Fruit fly (Drosophila melanogaster) whole organism, embryonic: ENCODE data around the gene CG43094.

Source experiments
- Asciz ChIP-seq: fragments of 200-800 bp; sonication (Bioruptor generic); optimal IDR thresholded peaks from 2 replicates; lab custom pipeline; 2017; ENCODE audit warnings: missing biosample characterization, mild to moderate bottlenecking, missing genetic modification characterization, missing genetic modification reagents
- CG10147 ChIP-seq: fragments of 200-800 bp; sonication (Bioruptor generic); optimal IDR thresholded peaks from 2 replicates; lab custom pipeline; 2019; ENCODE audit warnings: missing biosample characterization, mild to moderate bottlenecking, missing genetic modification characterization, moderate library complexity
- CG11085 ChIP-seq: fragments of 200-800 bp; sonication (Bioruptor generic); IDR thresholded peaks from 2 replicates; pipeline ENCODE4 v1.3.6; 2022; ENCODE audit warnings: missing biosample characterization, missing genetic modification characterization
- CG11456 ChIP-seq: fragments of 200-800 bp; sonication (Bioruptor generic); IDR thresholded peaks from 3 replicates; pipeline ENCODE4 v1.3.6; 2022; ENCODE audit warnings: missing biosample characterization, missing genetic modification characterization
- CG12155 ChIP-seq: fragments of 200-800 bp; sonication (Bioruptor generic); optimal IDR thresholded peaks from 3 replicates; lab custom pipeline; 2016; ENCODE audit warnings: missing biosample characterization, missing genetic modification characterization
- CG12219 ChIP-seq: fragments of 200-800 bp; sonication (Bioruptor generic); optimal IDR thresholded peaks from 3 replicates; lab custom pipeline; 2018; ENCODE audit warnings: missing biosample characterization, mild to moderate bottlenecking, missing genetic modification characterization
- CG12659 ChIP-seq: fragments of 200-800 bp; sonication (Bioruptor generic); optimal IDR thresholded peaks from 3 replicates; lab custom pipeline; 2017; ENCODE audit warnings: mild to moderate bottlenecking, missing biosample characterization, missing genetic modification reagents, missing genetic modification characterization
- CG12769 ChIP-seq: fragments of 200-800 bp; sonication (Bioruptor generic); optimal IDR thresholded peaks from 2 replicates; lab custom pipeline; 2019; ENCODE audit warnings: missing biosample characterization, mild to moderate bottlenecking, missing genetic modification characterization, moderate library complexity
- CG12942 ChIP-seq: fragments of 200-800 bp; sonication (Bioruptor generic); optimal IDR thresholded peaks from 3 replicates; lab custom pipeline; 2016; ENCODE audit warnings: missing biosample characterization, missing genetic modification characterization
- CG13296 ChIP-seq: fragments of 200-800 bp; sonication (Bioruptor generic); optimal IDR thresholded peaks from 3 replicates; lab custom pipeline; 2018; ENCODE audit warnings: missing biosample characterization, mild to moderate bottlenecking, missing genetic modification characterization
- CG15073 ChIP-seq: fragments of 200-800 bp; sonication (Bioruptor generic); optimal IDR thresholded peaks from 2 replicates; lab custom pipeline; 2016; ENCODE audit warnings: missing biosample characterization, missing genetic modification characterization
- CG2116 ChIP-seq: fragments of 200-800 bp; sonication (Bioruptor generic); optimal IDR thresholded peaks from 3 replicates; lab custom pipeline; 2018; ENCODE audit warnings: missing biosample characterization, mild to moderate bottlenecking, missing genetic modification characterization
- CG30020 ChIP-seq: fragments of 200-800 bp; optimal IDR thresholded peaks from 2 replicates; lab custom pipeline; 2019; ENCODE audit warnings: missing biosample characterization, mild to moderate bottlenecking, missing genetic modification characterization, moderate library complexity
- CG30431 ChIP-seq: fragments of 200-800 bp; sonication (Bioruptor generic); optimal IDR thresholded peaks from 2 replicates; lab custom pipeline; 2017; ENCODE audit warnings: missing biosample characterization, missing genetic modification characterization
- CG3065 ChIP-seq: fragments of 200-800 bp; sonication (Bioruptor generic); optimal IDR thresholded peaks from 2 replicates; lab custom pipeline; 2016; ENCODE audit warnings: missing biosample characterization, missing genetic modification characterization
- CG3726 ChIP-seq: fragments of 200-800 bp; sonication (Bioruptor generic); IDR thresholded peaks from 3 replicates; pipeline ENCODE4, ENCODE4 v1.3.6; 2022; ENCODE audit warnings: missing biosample characterization, missing genetic modification characterization
- CG4617 ChIP-seq: fragments of 200-800 bp; sonication (Bioruptor generic); optimal IDR thresholded peaks from 3 replicates; lab custom pipeline; 2016; ENCODE audit warnings: missing biosample characterization, missing genetic modification characterization, borderline replicate concordance
- CG4854 ChIP-seq: fragments of 200-800 bp; sonication (Bioruptor generic); optimal IDR thresholded peaks from 2 replicates; lab custom pipeline; 2016; ENCODE audit warnings: missing biosample characterization, missing genetic modification characterization, inconsistent platforms
- CG6654 ChIP-seq: fragments of 200-800 bp; sonication (Bioruptor generic); optimal IDR thresholded peaks from 2 replicates; lab custom pipeline; 2017; ENCODE audit warnings: missing biosample characterization, mild to moderate bottlenecking, missing genetic modification characterization
- CG6683 ChIP-seq: fragments of 200-800 bp; sonication (Bioruptor generic); optimal IDR thresholded peaks from 2 replicates; lab custom pipeline; 2017; ENCODE audit warnings: missing biosample characterization, mild to moderate bottlenecking, missing genetic modification characterization, missing genetic modification reagents
- CG6854 ChIP-seq: fragments of 200-800 bp; sonication (Bioruptor generic); optimal IDR thresholded peaks from 3 replicates; lab custom pipeline; 2017; ENCODE audit warnings: missing biosample characterization, mild to moderate bottlenecking, missing genetic modification characterization
- D ChIP-seq, 2 experiments: fragments of 200-800 bp in 1 of 2; fragments of >200 bp in 1 of 2; sonication (Bioruptor generic) in 1 of 2; optimal IDR thresholded peaks; 2 replicates in 1 of 2; 3 replicates in 1 of 2; lab custom pipeline; 2017; ENCODE audit warnings: mild to moderate bottlenecking in 1 of 2, missing biosample characterization in 1 of 2, missing genetic modification characterization in 1 of 2, missing genetic modification reagents in 1 of 2
- Dll ChIP-seq: fragments of 200-800 bp; sonication (Bioruptor generic); IDR thresholded peaks from 4 replicates; pipeline ENCODE4 v1.3.6; 2022; ENCODE audit warnings: missing biosample characterization, missing genetic modification characterization; ENCODE audit not compliant: partially characterized antibody
- Dp ChIP-seq: fragments of 200-800 bp; sonication (Bioruptor generic); optimal IDR thresholded peaks from 2 replicates; lab custom pipeline; 2018; ENCODE audit warnings: missing biosample characterization, mild to moderate bottlenecking, missing genetic modification characterization, moderate library complexity
- Hsf ChIP-seq: fragments of 200-800 bp; sonication (Bioruptor generic); optimal IDR thresholded peaks from 3 replicates; lab custom pipeline; 2016; ENCODE audit warnings: missing biosample characterization, missing genetic modification characterization
- Lhr ChIP-seq: fragments of 200-800 bp; sonication (Bioruptor generic); optimal IDR thresholded peaks from 3 replicates; lab custom pipeline; 2017; ENCODE audit warnings: mild to moderate bottlenecking, missing biosample characterization, missing genetic modification reagents, missing genetic modification characterization
- MTF-1 ChIP-seq: fragments of 200-800 bp; sonication (Bioruptor generic); optimal IDR thresholded peaks from 2 replicates; lab custom pipeline; 2018; ENCODE audit warnings: missing biosample characterization, mild to moderate bottlenecking, missing genetic modification characterization, borderline replicate concordance
- NC2β ChIP-seq: fragments of 200-800 bp; sonication (Bioruptor generic); optimal IDR thresholded peaks from 2 replicates; lab custom pipeline; 2016; ENCODE audit warnings: missing biosample characterization, missing genetic modification characterization
- Oli ChIP-seq: fragments of 200-800 bp; sonication (Bioruptor generic); optimal IDR thresholded peaks from 2 replicates; lab custom pipeline; 2018; ENCODE audit warnings: missing biosample characterization, mild to moderate bottlenecking, missing genetic modification characterization, moderate library complexity
- Opbp ChIP-seq: fragments of 200-800 bp; sonication (Bioruptor generic); IDR thresholded peaks from 3 replicates; pipeline ENCODE4 v1.3.6; 2022; ENCODE audit warnings: missing biosample characterization, missing genetic modification characterization; ENCODE audit not compliant: partially characterized antibody
- PHDP ChIP-seq: fragments of 200-800 bp; sonication (Bioruptor generic); optimal IDR thresholded peaks from 3 replicates; lab custom pipeline; 2018; ENCODE audit warnings: missing biosample characterization, mild to moderate bottlenecking, missing genetic modification characterization, moderate library complexity
- Sin3A ChIP-seq: fragments of >200 bp; optimal IDR thresholded peaks from 2 replicates; lab custom pipeline; 2018
- Sox100B ChIP-seq: fragments of 200-800 bp; sonication (Bioruptor generic); optimal IDR thresholded peaks from 3 replicates; lab custom pipeline; 2018; ENCODE audit warnings: missing biosample characterization, mild to moderate bottlenecking, missing genetic modification characterization
- ac ChIP-seq: fragments of 200-800 bp; sonication (Bioruptor generic); optimal IDR thresholded peaks from 3 replicates; lab custom pipeline; 2017; ENCODE audit warnings: missing biosample characterization, mild to moderate bottlenecking, missing genetic modification characterization
- dati ChIP-seq: fragments of 200-800 bp; sonication (Bioruptor generic); IDR thresholded peaks from 2 replicates; pipeline ENCODE4 v1.3.6; 2022; ENCODE audit warnings: missing biosample characterization, missing genetic modification characterization
- fd102C ChIP-seq: fragments of 200-800 bp; sonication (Bioruptor generic); optimal IDR thresholded peaks from 2 replicates; lab custom pipeline; 2018; ENCODE audit warnings: missing biosample characterization, mild to moderate bottlenecking, missing genetic modification characterization, moderate library complexity
- fd64A ChIP-seq: fragments of 200-800 bp; sonication (Bioruptor generic); optimal IDR thresholded peaks from 3 replicates; lab custom pipeline; 2018; ENCODE audit warnings: missing biosample characterization, mild to moderate bottlenecking, missing genetic modification characterization
- gce ChIP-seq: fragments of 200-800 bp; sonication (Bioruptor generic); IDR thresholded peaks from 3 replicates; pipeline ENCODE4 v1.3.6; 2022; ENCODE audit warnings: missing biosample characterization, missing genetic modification characterization
- lov ChIP-seq, 2 experiments: fragments of 200-800 bp in 1 of 2; fragments of >200 bp in 1 of 2; sonication (Bioruptor generic) in 1 of 2; IDR thresholded peaks in 1 of 2; optimal IDR thresholded peaks in 1 of 2; 2 replicates in 1 of 2; 3 replicates in 1 of 2; pipeline versions ENCODE4 v1.3.6 to Lab custom; 2017 to 2022; ENCODE audit warnings: missing biosample characterization in 1 of 2, missing genetic modification characterization in 1 of 2
- mirr ChIP-seq: fragments of 200-800 bp; sonication (Bioruptor generic); optimal IDR thresholded peaks from 3 replicates; lab custom pipeline; 2018; ENCODE audit warnings: missing biosample characterization, mild to moderate bottlenecking, missing genetic modification characterization
- oc ChIP-seq: fragments of 200-800 bp; sonication (Bioruptor generic); optimal IDR thresholded peaks from 2 replicates; lab custom pipeline; 2018; ENCODE audit warnings: missing biosample characterization, mild to moderate bottlenecking, missing genetic modification characterization, moderate library complexity
- org-1 ChIP-seq: fragments of 200-800 bp; sonication (Bioruptor generic); optimal IDR thresholded peaks from 2 replicates; lab custom pipeline; 2017; ENCODE audit warnings: missing biosample characterization, missing genetic modification characterization
- pfk ChIP-seq: fragments of 200-800 bp; sonication (Bioruptor generic); optimal IDR thresholded peaks from 2 replicates; lab custom pipeline; 2018; ENCODE audit warnings: missing biosample characterization, mild to moderate bottlenecking, missing genetic modification characterization, moderate library complexity
- pita ChIP-seq: fragments of 200-800 bp; sonication (Bioruptor generic); optimal IDR thresholded peaks from 2 replicates; lab custom pipeline; 2017; ENCODE audit warnings: missing biosample characterization, mild to moderate bottlenecking, missing genetic modification characterization
- pnt ChIP-seq: fragments of 200-800 bp; sonication (Bioruptor generic); optimal IDR thresholded peaks from 3 replicates; lab custom pipeline; 2016; ENCODE audit warnings: missing biosample characterization, missing genetic modification characterization
- sd ChIP-seq: fragments of 200-800 bp; sonication (Bioruptor generic); optimal IDR thresholded peaks from 3 replicates; lab custom pipeline; 2018; ENCODE audit warnings: missing biosample characterization, mild to moderate bottlenecking, missing genetic modification characterization, moderate library complexity
- trh ChIP-seq: fragments of 200-800 bp; sonication (Bioruptor generic); optimal IDR thresholded peaks from 2 replicates; lab custom pipeline; 2016; ENCODE audit warnings: missing biosample characterization, missing genetic modification characterization
- vvl ChIP-seq: fragments of 200-800 bp; sonication (Bioruptor generic); IDR thresholded peaks from 2 replicates; pipeline ENCODE4 v1.3.6; 2022; ENCODE audit warnings: missing biosample characterization, missing genetic modification characterization

Gene CG43094

DNA sequence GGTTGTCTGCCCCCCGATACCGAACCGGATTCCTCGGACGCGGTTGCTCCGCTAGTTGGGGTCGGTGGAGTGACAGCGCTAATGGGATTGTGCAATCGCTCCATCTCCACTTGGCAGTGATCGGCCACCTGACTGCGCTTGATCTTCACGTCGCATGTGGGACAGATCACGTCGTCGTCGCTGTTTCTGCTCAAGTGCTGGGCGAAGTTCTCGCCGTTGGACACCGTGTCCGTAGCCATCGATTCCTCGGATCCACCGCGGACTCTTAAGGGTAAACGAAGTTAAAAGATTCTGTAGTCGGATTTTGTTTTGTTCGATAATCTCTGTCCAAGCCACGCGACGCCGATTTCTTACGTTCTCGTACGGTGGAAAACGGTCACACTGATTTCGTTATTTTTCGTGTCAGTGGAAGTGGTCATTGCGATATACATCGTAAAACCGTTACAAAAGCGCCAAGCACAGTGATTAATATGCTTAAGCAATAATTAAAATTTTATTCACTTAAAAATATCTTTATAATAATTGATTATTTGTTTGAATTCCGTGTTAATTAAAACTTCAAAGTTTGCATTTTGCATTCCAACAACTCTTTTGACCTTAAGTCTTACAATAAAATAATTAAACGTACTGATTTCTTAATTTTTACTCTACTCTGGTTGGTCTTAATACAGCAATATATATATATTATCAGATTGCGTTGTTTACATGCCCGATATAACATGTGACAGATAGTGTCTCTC lies 44.6 kb downstream of the CG43094 start, which contains the start of gene RNF220 (continued):
- no peak for TF ChIP-seq CG3726
- TF ChIP-seq CG4617, result peak; percentile 5
- no peak for TF ChIP-seq org-1
- TF ChIP-seq pfk (GFP tag; lab: Kevin White, UChicago), result no peak
- no peak for TF ChIP-seq CG12219 (GFP tag; lab: Kevin White, UChicago)
- TF ChIP-seq Sox100B (GFP tag; lab: Kevin White, UChicago), result peak; percentile 40
- TF ChIP-seq Oli (tag; lab: Kevin White, UChicago), result no peak
- TF ChIP-seq Dp, result peak; percentile 24
- no peak for TF ChIP-seq MTF-1 (GFP tag; lab: Kevin White, UChicago)
- TF ChIP-seq pnt (GFP tag; lab: Kevin White, UChicago), result no peak
- no peak for TF ChIP-seq vvl (GFP tag; lab: Robert Waterston, UW)
- peak; percentile 31 for TF ChIP-seq Sin3A (lab: Kevin White, UChicago)
- TF ChIP-seq Lhr (GFP tag; lab: Kevin White, UChicago), result peak; percentile 2
- no peak for TF ChIP-seq trh
- TF ChIP-seq CG11456 (GFP tag; lab: Robert Waterston, UW), result no peak
- no peak for TF ChIP-seq CG6854
- no peak for TF ChIP-seq CG12155 (GFP tag; lab: Kevin White, UChicago)
- no peak for TF ChIP-seq PHDP (tag; lab: Kevin White, UChicago)
- TF ChIP-seq Asciz (GFP tag; lab: Kevin White, UChicago), result no peak
- no peak for TF ChIP-seq CG13296 (GFP tag; lab: Kevin White, UChicago)
- TF ChIP-seq CG6683 (GFP tag; lab: Kevin White, UChicago), result no peak
- TF ChIP-seq fd102C, result no peak
- TF ChIP-seq Hsf, result no peak
- TF ChIP-seq CG30020 (tag; lab: Kevin White, UChicago), result peak; percentile 6
- TF ChIP-seq CG2116, result peak; percentile 46
- no peak for TF ChIP-seq CG4854 (GFP tag; lab: Kevin White, UChicago)
- TF ChIP-seq Dll (GFP tag; lab: Robert Waterston, UW), result peak; percentile 77
- no peak for TF ChIP-seq sd (tag; lab: Kevin White, UChicago)
- no peak for TF ChIP-seq CG11085 (GFP tag; lab: Robert Waterston, UW)
- no peak for TF ChIP-seq CG30431 (GFP tag; lab: Kevin White, UChicago)
- TF ChIP-seq NC2β (GFP tag; lab: Kevin White, UChicago), result no peak
- TF ChIP-seq gce (GFP tag; lab: Robert Waterston, UW), result no peak
- TF ChIP-seq CG10147 (GFP tag; lab: Kevin White, UChicago), result no peak
- TF ChIP-seq dati (GFP tag; lab: Robert Waterston, UW), result no peak
- TF ChIP-seq oc, result no peak
- TF ChIP-seq CG12659 (GFP tag; lab: Kevin White, UChicago), result peak; percentile 33
- no peak for TF ChIP-seq ac (GFP tag; lab: Kevin White, UChicago)
- TF ChIP-seq mirr (GFP tag; lab: Kevin White, UChicago), result no peak
- no peak for TF ChIP-seq lov (optimal IDR thresholded peaks at IDR 0.05; lab: Kevin White, UChicago)
- no peak for TF ChIP-seq lov (GFP tag; IDR thresholded peaks at IDR 0.05; lab: Robert Waterston, UW)
- no peak for TF ChIP-seq CG6654 (GFP tag; lab: Kevin White, UChicago)
- TF ChIP-seq CG12942 (GFP tag; lab: Kevin White, UChicago), result no peak
- no peak for TF ChIP-seq CG12769 (tag; lab: Kevin White, UChicago)
- no peak for TF ChIP-seq CG3065 (GFP tag; lab: Kevin White, UChicago)
- no peak for TF ChIP-seq pita (GFP tag; lab: Kevin White, UChicago)
- no peak for TF ChIP-seq D (optimal IDR thresholded peaks at IDR 0.05; lab: Kevin White, UChicago)
- TF ChIP-seq D (GFP tag; optimal IDR thresholded peaks at IDR 0.05; lab: Kevin White, UChicago), result no peak
- TF ChIP-seq CG15073 (GFP tag; lab: Kevin White, UChicago), result no peak
- no peak for TF ChIP-seq fd64A (GFP tag; lab: Kevin White, UChicago)
- peak; percentile 76 for TF ChIP-seq Opbp
